Worm (Caenorhabditis elegans) whole organism, late embryonic: ENCODE results near the gene ZK287.1.

Experiments
- C38D4.7 ChIP-seq: fragments of 200-800 bp; sonication (Bioruptor generic); optimal IDR thresholded peaks from 2 replicates; lab custom pipeline; 2018; ENCODE audit warnings: mild to moderate bottlenecking, missing genetic modification characterization, moderate library complexity, missing compliant biosample characterization
- Y22D7AL.16 ChIP-seq: sonication (generic microtip); optimal IDR thresholded peaks from 2 replicates; lab custom pipeline; 2016; ENCODE audit warnings: missing genetic modification characterization, missing compliant biosample characterization
- ahr-1 ChIP-seq: sonication (generic microtip); optimal IDR thresholded peaks from 2 replicates; lab custom pipeline; 2016; ENCODE audit warnings: missing genetic modification characterization, missing compliant biosample characterization
- ceh-14 ChIP-seq: sonication (generic microtip); optimal IDR thresholded peaks from 2 replicates; lab custom pipeline; 2016; ENCODE audit warnings: missing genotype, missing genetic modification characterization, missing compliant biosample characterization
- ceh-19 ChIP-seq: fragments of 200-800 bp; sonication (Bioruptor generic); optimal IDR thresholded peaks from 2 replicates; lab custom pipeline; 2018; ENCODE audit warnings: mild to moderate bottlenecking, missing genetic modification characterization, missing compliant biosample characterization
- ceh-2 ChIP-seq: sonication (generic microtip); optimal IDR thresholded peaks from 2 replicates; lab custom pipeline; 2016; ENCODE audit warnings: missing genotype, missing genetic modification characterization, missing compliant biosample characterization
- ceh-22 ChIP-seq: sonication (generic microtip); optimal IDR thresholded peaks from 2 replicates; lab custom pipeline; 2017; ENCODE audit warnings: missing biosample characterization, missing genetic modification characterization
- ceh-31 ChIP-seq: sonication (generic microtip); optimal IDR thresholded peaks from 2 replicates; lab custom pipeline; 2016; ENCODE audit warnings: missing genetic modification characterization, missing compliant biosample characterization
- ceh-34 ChIP-seq: sonication (generic microtip); optimal IDR thresholded peaks from 2 replicates; lab custom pipeline; 2016; ENCODE audit warnings: mild to moderate bottlenecking, missing genetic modification characterization, missing compliant biosample characterization
- ceh-48 ChIP-seq: sonication (generic microtip); optimal IDR thresholded peaks from 2 replicates; lab custom pipeline; 2016; ENCODE audit warnings: missing genetic modification characterization, inconsistent platforms, missing compliant biosample characterization
- ceh-6 ChIP-seq: fragments of 200-800 bp; sonication (Bioruptor generic); optimal IDR thresholded peaks from 2 replicates; lab custom pipeline; 2018; ENCODE audit warnings: mild to moderate bottlenecking, missing genetic modification characterization, missing compliant biosample characterization
- ceh-9 ChIP-seq: sonication (generic microtip); optimal IDR thresholded peaks from 2 replicates; lab custom pipeline; 2016; ENCODE audit warnings: mild to moderate bottlenecking, missing genetic modification characterization, inconsistent platforms, missing compliant biosample characterization
- che-1 ChIP-seq: sonication (generic microtip); optimal IDR thresholded peaks from 2 replicates; lab custom pipeline; 2016; ENCODE audit warnings: mild to moderate bottlenecking, missing genetic modification characterization, missing compliant biosample characterization
- dmd-4 ChIP-seq: sonication (generic microtip); optimal IDR thresholded peaks from 2 replicates; lab custom pipeline; 2016; ENCODE audit warnings: borderline replicate concordance, missing genetic modification characterization, missing compliant biosample characterization
- elt-4 ChIP-seq: sonication (generic microtip); optimal IDR thresholded peaks from 2 replicates; lab custom pipeline; 2016; ENCODE audit warnings: missing genetic modification characterization, missing compliant biosample characterization
- eyg-1 ChIP-seq: sonication (generic microtip); optimal IDR thresholded peaks from 2 replicates; lab custom pipeline; 2016; ENCODE audit warnings: missing genotype, missing genetic modification characterization, missing compliant biosample characterization
- fkh-6 ChIP-seq: sonication (generic microtip); optimal IDR thresholded peaks from 2 replicates; lab custom pipeline; 2016; ENCODE audit warnings: missing genetic modification characterization, missing compliant biosample characterization
- hlh-13 ChIP-seq: fragments of 200-800 bp; sonication (Bioruptor generic); optimal IDR thresholded peaks from 2 replicates; lab custom pipeline; 2018; ENCODE audit warnings: mild to moderate bottlenecking, missing genetic modification characterization, missing compliant biosample characterization
- hlh-15 ChIP-seq: sonication (generic microtip); optimal IDR thresholded peaks from 2 replicates; lab custom pipeline; 2016; ENCODE audit warnings: missing genetic modification characterization, missing compliant biosample characterization
- hlh-6 ChIP-seq: sonication (generic microtip); optimal IDR thresholded peaks from 2 replicates; lab custom pipeline; 2016; ENCODE audit warnings: missing genotype, missing genetic modification characterization, missing compliant biosample characterization
- nfya-1 ChIP-seq: sonication (generic microtip); optimal IDR thresholded peaks from 2 replicates; lab custom pipeline; 2017; ENCODE audit warnings: missing genetic modification characterization, mild to moderate bottlenecking, missing compliant biosample characterization, antibody characterized with exemption, moderate library complexity
- nhr-11 ChIP-seq: fragments of 150-350 bp; optimal IDR thresholded peaks from 2 replicates; lab custom pipeline; 2014; ENCODE audit warnings: missing biosample characterization, missing genetic modification characterization
- npax-4 ChIP-seq: sonication (generic microtip); optimal IDR thresholded peaks from 2 replicates; lab custom pipeline; 2016; ENCODE audit warnings: missing genetic modification characterization, missing compliant biosample characterization
- odd-2 ChIP-seq: sonication (generic microtip); optimal IDR thresholded peaks from 2 replicates; lab custom pipeline; 2017; ENCODE audit warnings: antibody characterized with exemption, mild to moderate bottlenecking, missing genetic modification characterization, missing compliant biosample characterization
- pag-3 ChIP-seq: sonication (generic microtip); optimal IDR thresholded peaks from 2 replicates; lab custom pipeline; 2016; ENCODE audit warnings: missing compliant biosample characterization, missing genetic modification characterization, borderline replicate concordance
- pax-1 ChIP-seq: fragments of 150-350 bp; optimal IDR thresholded peaks from 2 replicates; lab custom pipeline; 2014; ENCODE audit warnings: missing biosample characterization, missing genetic modification characterization
- pqm-1 ChIP-seq: sonication (generic microtip); optimal IDR thresholded peaks from 2 replicates; lab custom pipeline; 2016; ENCODE audit warnings: missing genetic modification characterization, missing compliant biosample characterization
- pros-1 ChIP-seq: fragments of 150-350 bp; optimal IDR thresholded peaks from 2 replicates; lab custom pipeline; 2014; ENCODE audit warnings: missing biosample characterization, missing genetic modification reagents, missing genetic modification characterization
- ref-2 ChIP-seq: sonication (generic microtip); optimal IDR thresholded peaks from 2 replicates; lab custom pipeline; 2016; ENCODE audit warnings: missing genetic modification characterization, missing compliant biosample characterization
- rnt-1 ChIP-seq: sonication (generic microtip); optimal IDR thresholded peaks from 2 replicates; lab custom pipeline; 2016; ENCODE audit warnings: missing genetic modification characterization, missing compliant biosample characterization
- sdc-2 ChIP-seq: sonication (generic microtip); optimal IDR thresholded peaks from 2 replicates; lab custom pipeline; 2016; ENCODE audit warnings: missing genotype, missing genetic modification characterization, missing compliant biosample characterization
- sox-2 ChIP-seq: fragments of 200-800 bp; sonication (Bioruptor generic); IDR thresholded peaks from 2 replicates; pipeline ENCODE4 v1.3.6; 2022; ENCODE audit warnings: missing genetic modification reagents, missing genetic modification characterization, missing compliant biosample characterization
- syd-9 ChIP-seq: sonication (generic microtip); optimal IDR thresholded peaks from 2 replicates; lab custom pipeline; 2016; ENCODE audit warnings: mild to moderate bottlenecking, missing genetic modification characterization, moderate library complexity, missing compliant biosample characterization
- tbx-2 ChIP-seq: sonication (generic microtip); optimal IDR thresholded peaks from 2 replicates; lab custom pipeline; 2016; ENCODE audit warnings: missing genetic modification characterization, missing compliant biosample characterization
- unc-42 ChIP-seq: sonication (generic microtip); optimal IDR thresholded peaks from 2 replicates; lab custom pipeline; 2016; ENCODE audit warnings: missing genotype, missing genetic modification characterization, missing compliant biosample characterization
- unc-86 ChIP-seq: sonication (generic microtip); optimal IDR thresholded peaks from 2 replicates; lab custom pipeline; 2016; ENCODE audit warnings: missing genetic modification characterization, missing compliant biosample characterization

Gene ZK287.1

ce11 chrV:9654154-9654805 lies 12.2 kb upstream of the ZK287.1 start, which contains the start of gene cyp-29A4:
Gene cyp-29A4, plus strand, starts transcription at chrV:9654755.
- TF ChIP-seq unc-86 (tag; lab: Kevin White, UChicago), result no peak
- TF ChIP-seq elt-4 (tag; lab: Kevin White, UChicago), result no peak
- no peak for TF ChIP-seq pax-1 (tag; lab: Kevin White, UChicago)
- no peak for TF ChIP-seq ceh-34 (tag; lab: Kevin White, UChicago)
- no peak for TF ChIP-seq ceh-31
- TF ChIP-seq hlh-13, result no peak
- TF ChIP-seq rnt-1 (tag; lab: Kevin White, UChicago), result no peak
- no peak for TF ChIP-seq pros-1 (tag; lab: Kevin White, UChicago)

- TF ChIP-seq che-1 (tag; lab: Kevin White, UChicago) (no peak), tbx-2 (no peak), dmd-4 (tag; lab: Kevin White, UChicago) (no peak), pag-3 (no peak), ceh-31 (no peak), ceh-22 (tag; lab: Kevin White, UChicago) (no peak), fkh-6 (tag; lab: Kevin White, UChicago) (no peak), ceh-19 (no peak), hlh-15 (no peak), nhr-11 (no peak)
These were observed 5.0 kb upstream of the ZK287.1 start, which contains the start of gene pitr-4 for ce11 chrV:9661514-9661913. Gene pitr-4, minus strand, starts transcription at chrV:9661614.

- TF ChIP-seq unc-42 (tag; lab: Kevin White, UChicago) (peak; percentile 45), ceh-14 (tag; lab: Kevin White, UChicago) (peak; percentile 1), C38D4.7 (GFP tag; lab: Kevin White, UChicago) (no peak), rnt-1 (tag; lab: Kevin White, UChicago) (no peak), ahr-1 (no peak)
These were observed 2.5 kb upstream of the ZK287.1 start for ce11 chrV:9663948-9664347.

ce11 chrV:9664620-9665019 lies 1.9 kb upstream of the ZK287.1 start:
- TF ChIP-seq hlh-13 (no peak), tbx-2 (peak; percentile 44), unc-42 (tag; lab: Kevin White, UChicago) (peak; percentile 14), npax-4 (tag; lab: Kevin White, UChicago) (no peak), ceh-6 (no peak), hlh-15 (no peak), ceh-2 (tag; lab: Kevin White, UChicago) (no peak), ceh-22 (tag; lab: Kevin White, UChicago) (no peak), ceh-48 (peak; percentile 30), ceh-9 (tag; lab: Kevin White, UChicago) (no peak), unc-86 (tag; lab: Kevin White, UChicago) (peak; percentile 18), che-1 (tag; lab: Kevin White, UChicago) (no peak), ref-2 (tag; lab: Kevin White, UChicago) (peak; percentile 0), ceh-31 (peak; percentile 82), pqm-1 (tag; lab: Kevin White, UChicago) (no peak), ceh-19 (peak; percentile 39), nfya-1 (tag; lab: Kevin White, UChicago) (peak; percentile 56)

ce11 chrV:9672495-9672894 lies 6.0 kb downstream of the ZK287.1 start:
- no peak for TF ChIP-seq pqm-1 (tag; lab: Kevin White, UChicago)
- TF ChIP-seq hlh-13, result no peak
- no peak for TF ChIP-seq Y22D7AL.16 (tag; lab: Kevin White, UChicago)
- TF ChIP-seq hlh-6, result no peak
- no peak for TF ChIP-seq pax-1 (tag; lab: Kevin White, UChicago)
- no peak for TF ChIP-seq dmd-4 (tag; lab: Kevin White, UChicago)
- no peak for TF ChIP-seq odd-2 (tag; lab: Kevin White, UChicago)
- no peak for TF ChIP-seq syd-9
- TF ChIP-seq npax-4 (tag; lab: Kevin White, UChicago), result no peak
- no peak for TF ChIP-seq sdc-2 (tag; lab: Kevin White, UChicago)
- no peak for TF ChIP-seq sox-2
- no peak for TF ChIP-seq pag-3
- no peak for TF ChIP-seq ahr-1
- TF ChIP-seq eyg-1, result no peak
- TF ChIP-seq rnt-1 (tag; lab: Kevin White, UChicago), result no peak
